Worm (Caenorhabditis elegans) whole organism, L4/young adult: ENCODE measurements around the gene K01A6.6.
A peak's percentile ranks its signal among the peaks of the same experiment; 100 is the strongest.

Experiments
- W03F9.2 ChIP-seq: fragments of 150-350 bp; optimal IDR thresholded peaks from 2 replicates; lab custom pipeline; 2014; ENCODE audit warnings: missing biosample characterization, missing genetic modification characterization
- dao-5 ChIP-seq: sonication (generic microtip); optimal IDR thresholded peaks from 2 replicates; lab custom pipeline; 2016; ENCODE audit warnings: missing genotype, missing genetic modification characterization, moderate library complexity, missing compliant biosample characterization
- him-1 ChIP-seq: sonication (generic microtip); optimal IDR thresholded peaks from 2 replicates; lab custom pipeline; 2016; ENCODE audit warnings: missing genotype, missing genetic modification reagents, missing genetic modification characterization, missing compliant biosample characterization

The K01A6.6 gene

ce11 chrIV:11745340-11745739 lies 10.2 kb downstream of the K01A6.6 start, which contains the start of gene gem-4:
Gene gem-4 (plus strand): TSS chrIV:11745640.
- TF ChIP-seq him-1 (tag; lab: Kevin White, UChicago) (no peak), dao-5 (no peak), W03F9.2 (tag; lab: Kevin White, UChicago) (no peak)

ce11 chrIV:11748852-11749251 lies 13.7 kb downstream of the K01A6.6 start, which contains the start of gene T12A7.6:
Gene T12A7.6 (plus strand): TSS chrIV:11749220.
- no peak for TF ChIP-seq W03F9.2 (tag; lab: Kevin White, UChicago)
- no peak for TF ChIP-seq him-1 (tag; lab: Kevin White, UChicago)
- no peak for TF ChIP-seq dao-5

- TF ChIP-seq W03F9.2 (tag; lab: Kevin White, UChicago) (no peak), dao-5 (no peak), him-1 (tag; lab: Kevin White, UChicago) (no peak)
Measured at ce11 chrIV:11754328-11754727, 19.2 kb downstream of the K01A6.6 start, which contains the start of gene scl-18. Gene scl-18 (minus strand): TSS chrIV:11754428.

- TF ChIP-seq him-1 (tag; lab: Kevin White, UChicago) = no peak
- TF ChIP-seq W03F9.2 (tag; lab: Kevin White, UChicago) = no peak
- TF ChIP-seq dao-5 = no peak
Measured at ce11 chrIV:11755003-11755402, 19.9 kb downstream of the K01A6.6 start, which contains the start of gene T12A7.10. Gene T12A7.10 (minus strand): TSS chrIV:11755103.

ce11 chrIV:11755907-11756306 lies 20.8 kb downstream of the K01A6.6 start, which contains the start of gene T12A7.9:
Gene T12A7.9 (minus strand): TSS chrIV:11756007.
- TF ChIP-seq him-1 (tag; lab: Kevin White, UChicago) (peak; percentile 77), dao-5 (no peak), W03F9.2 (tag; lab: Kevin White, UChicago) (no peak)

- TF ChIP-seq dao-5 (no peak), W03F9.2 (tag; lab: Kevin White, UChicago) (no peak), him-1 (tag; lab: Kevin White, UChicago) (no peak)
Measured at ce11 chrIV:11759852-11760251, 24.7 kb downstream of the K01A6.6 start.

- TF ChIP-seq him-1 (tag; lab: Kevin White, UChicago) (no peak), dao-5 (no peak), W03F9.2 (tag; lab: Kevin White, UChicago) (no peak)
Measured at ce11 chrIV:11760700-11761459, 25.8 kb downstream of the K01A6.6 start, which contains the start of gene T12A7.2. Gene T12A7.2 (minus strand): TSS chrIV:11761111.

ce11 chrIV:11765507-11765906 lies 30.4 kb downstream of the K01A6.6 start:
- TF ChIP-seq him-1 (tag; lab: Kevin White, UChicago) = peak; percentile 77
- no peak for TF ChIP-seq W03F9.2 (tag; lab: Kevin White, UChicago)
- no peak for TF ChIP-seq dao-5

- TF ChIP-seq dao-5 = no peak
- no peak for TF ChIP-seq him-1 (tag; lab: Kevin White, UChicago)
Measured at ce11 chrIV:11769769-11770168, 34.6 kb downstream of the K01A6.6 start.

ce11 chrIV:11771064-11771463 lies 35.9 kb downstream of the K01A6.6 start:
- TF ChIP-seq him-1 (tag; lab: Kevin White, UChicago) = no peak
- no peak for TF ChIP-seq W03F9.2 (tag; lab: Kevin White, UChicago)
- TF ChIP-seq dao-5 = no peak

ce11 chrIV:11772119-11772518 lies 37.0 kb downstream of the K01A6.6 start:
- no peak for TF ChIP-seq W03F9.2 (tag; lab: Kevin White, UChicago)
- no peak for TF ChIP-seq him-1 (tag; lab: Kevin White, UChicago)
- TF ChIP-seq dao-5 = no peak

ce11 chrIV:11773692-11774225 lies 38.6 kb downstream of the K01A6.6 start, which contains the start of gene lips-5:
Gene lips-5 (minus strand): TSS chrIV:11773742.
- TF ChIP-seq dao-5 (no peak), him-1 (tag; lab: Kevin White, UChicago) (no peak), W03F9.2 (tag; lab: Kevin White, UChicago) (no peak)

ce11 chrIV:11776968-11777467 lies 41.9 kb downstream of the K01A6.6 start:
- no peak for TF ChIP-seq W03F9.2 (tag; lab: Kevin White, UChicago)
- TF ChIP-seq him-1 (tag; lab: Kevin White, UChicago) = no peak
- no peak for TF ChIP-seq dao-5

ce11 chrIV:11779028-11779427 lies 43.9 kb downstream of the K01A6.6 start, which contains the start of gene lpr-2:
Gene lpr-2 (plus strand): TSS chrIV:11779216.
- TF ChIP-seq him-1 (tag; lab: Kevin White, UChicago) (no peak), dao-5 (no peak), W03F9.2 (tag; lab: Kevin White, UChicago) (no peak)
